Fruit fly (Drosophila melanogaster) Kc167 (cell line): ENCODE data around the gene CG17777.

ENCODE experiments used
- Myc ChIP-seq: fragments of >200 bp; optimal IDR thresholded peaks from 2 replicates; lab custom pipeline; 2017; ENCODE audit warnings: missing external identifiers
- insv ChIP-seq: fragments of >200 bp; optimal IDR thresholded peaks from 3 replicates; lab custom pipeline; 2018; ENCODE audit warnings: missing external identifiers

- TF ChIP-seq insv (lab: Kevin White, UChicago) (no peak), Myc (no peak)
Observed at dm6 chrX:2175265-2175795, 11.3 kb upstream of the CG17777 start, which contains the start of gene Cyp4d14.
